Worm (Caenorhabditis elegans) whole organism, mixed stage, embryonic: ENCODE results near the gene ubh-3.

Experiments used
- bed-3 ChIP-seq: fragments of 200-800 bp; sonication (Bioruptor generic); optimal IDR thresholded peaks from 3 replicates; lab custom pipeline; 2018; ENCODE audit warnings: mild to moderate bottlenecking, missing genetic modification characterization, moderate library complexity, missing compliant biosample characterization
- blmp-1 ChIP-seq: fragments of 150-350 bp; optimal IDR thresholded peaks from 2 replicates; lab custom pipeline; 2014; ENCODE audit warnings: missing biosample characterization, missing genetic modification characterization
- ceh-39 ChIP-seq: fragments of 150-350 bp; optimal IDR thresholded peaks from 2 replicates; lab custom pipeline; 2014; ENCODE audit warnings: missing biosample characterization, missing genetic modification characterization
- ceh-43 ChIP-seq: fragments of 200-800 bp; sonication (Bioruptor generic); optimal IDR thresholded peaks from 2 replicates; lab custom pipeline; 2018; ENCODE audit warnings: mild to moderate bottlenecking, missing genetic modification characterization, moderate library complexity, missing compliant biosample characterization
- ceh-83 ChIP-seq: fragments of 200-800 bp; sonication (Bioruptor generic); optimal IDR thresholded peaks from 2 replicates; lab custom pipeline; 2018; ENCODE audit warnings: mild to moderate bottlenecking, missing genetic modification characterization, missing compliant biosample characterization
- ces-1 ChIP-seq: fragments of 150-350 bp; optimal IDR thresholded peaks from 2 replicates; lab custom pipeline; 2014; ENCODE audit warnings: missing biosample characterization, missing genetic modification reagents, missing genetic modification characterization
- cnd-1 ChIP-seq: fragments of 200-800 bp; sonication (Bioruptor generic); optimal IDR thresholded peaks from 2 replicates; lab custom pipeline; 2018; ENCODE audit warnings: mild to moderate bottlenecking, missing genetic modification characterization, missing compliant biosample characterization
- drap-1 ChIP-seq: fragments of 200-800 bp; sonication (Bioruptor generic); optimal IDR thresholded peaks from 3 replicates; lab custom pipeline; 2018; ENCODE audit warnings: mild to moderate bottlenecking, missing genetic modification characterization, missing compliant biosample characterization
- elt-1 ChIP-seq: sonication (generic microtip); optimal IDR thresholded peaks from 2 replicates; lab custom pipeline; 2017; ENCODE audit warnings: missing genetic modification characterization, mild to moderate bottlenecking, missing compliant biosample characterization, antibody characterized with exemption, moderate library complexity, borderline replicate concordance; ENCODE audit not compliant: insufficient read depth
- ham-2 ChIP-seq: fragments of 200-800 bp; sonication (Bioruptor generic); optimal IDR thresholded peaks from 2 replicates; lab custom pipeline; 2018; ENCODE audit warnings: mild to moderate bottlenecking, missing genetic modification characterization, missing compliant biosample characterization
- hlh-1 ChIP-seq: fragments of 150-350 bp; optimal IDR thresholded peaks from 2 replicates; lab custom pipeline; 2014; ENCODE audit warnings: missing biosample characterization, missing genetic modification reagents, missing genetic modification characterization
- lin-13 ChIP-seq: fragments of 150-350 bp; optimal IDR thresholded peaks from 2 replicates; lab custom pipeline; 2014; ENCODE audit warnings: missing biosample characterization, missing genetic modification characterization
- lin-32 ChIP-seq: fragments of 200-800 bp; sonication (Bioruptor generic); optimal IDR thresholded peaks from 2 replicates; lab custom pipeline; 2018; ENCODE audit warnings: mild to moderate bottlenecking, missing genetic modification characterization, missing compliant biosample characterization
- lsy-2 ChIP-seq: fragments of 150-350 bp; optimal IDR thresholded peaks from 2 replicates; lab custom pipeline; 2014; ENCODE audit warnings: missing biosample characterization, missing genetic modification characterization
- mep-1 ChIP-seq: fragments of 150-350 bp; optimal IDR thresholded peaks from 2 replicates; lab custom pipeline; 2017; ENCODE audit warnings: missing biosample characterization, missing genetic modification reagents, missing genetic modification characterization, inconsistent platforms
- mls-2 ChIP-seq: sonication (generic microtip); optimal IDR thresholded peaks from 2 replicates; lab custom pipeline; 2016; ENCODE audit warnings: mild to moderate bottlenecking, missing genetic modification characterization, moderate library complexity, missing compliant biosample characterization
- nhr-12 ChIP-seq: fragments of 150-350 bp; optimal IDR thresholded peaks from 2 replicates; lab custom pipeline; 2014; ENCODE audit warnings: missing biosample characterization, missing genetic modification characterization
- nhr-2 ChIP-seq: fragments of 150-350 bp; optimal IDR thresholded peaks from 2 replicates; lab custom pipeline; 2014; ENCODE audit warnings: missing biosample characterization, missing genetic modification characterization
- nhr-237 ChIP-seq: fragments of 150-350 bp; optimal IDR thresholded peaks from 2 replicates; lab custom pipeline; 2014; ENCODE audit warnings: missing biosample characterization, missing genetic modification characterization
- nhr-28 ChIP-seq: fragments of 150-350 bp; optimal IDR thresholded peaks from 2 replicates; lab custom pipeline; 2014; ENCODE audit warnings: missing biosample characterization, missing genetic modification characterization
- nhr-76 ChIP-seq: sonication (generic microtip); optimal IDR thresholded peaks from 2 replicates; lab custom pipeline; 2017; ENCODE audit warnings: missing biosample characterization, missing genetic modification characterization
- pha-4 ChIP-seq: fragments of 150-350 bp; optimal IDR thresholded peaks from 2 replicates; lab custom pipeline; 2018; ENCODE audit warnings: missing biosample characterization, missing genetic modification reagents, missing genetic modification characterization
- sem-2 ChIP-seq: fragments of 200-800 bp; sonication (Bioruptor generic); optimal IDR thresholded peaks from 2 replicates; lab custom pipeline; 2018; ENCODE audit warnings: mild to moderate bottlenecking, missing genetic modification characterization, missing compliant biosample characterization
- snpc-4 ChIP-seq: fragments of 150-350 bp; optimal IDR thresholded peaks from 2 replicates; lab custom pipeline; 2014; ENCODE audit warnings: missing biosample characterization, missing genetic modification characterization
- sptf-1 ChIP-seq: sonication (generic microtip); optimal IDR thresholded peaks from 2 replicates; lab custom pipeline; 2017; ENCODE audit warnings: mild to moderate bottlenecking, missing genetic modification characterization, moderate library complexity, missing compliant biosample characterization
- tbx-8 ChIP-seq: fragments of 200-800 bp; sonication (Bioruptor generic); optimal IDR thresholded peaks from 2 replicates; lab custom pipeline; 2018; ENCODE audit warnings: mild to moderate bottlenecking, missing genetic modification characterization, moderate library complexity, missing compliant biosample characterization
- unc-120 ChIP-seq: sonication (generic microtip); optimal IDR thresholded peaks from 2 replicates; lab custom pipeline; 2017; ENCODE audit warnings: missing genetic modification characterization, missing compliant biosample characterization; ENCODE audit not compliant: poor library complexity, severe bottlenecking
- unc-39 ChIP-seq: fragments of 150-350 bp; optimal IDR thresholded peaks from 2 replicates; lab custom pipeline; 2014; ENCODE audit warnings: missing biosample characterization, missing genetic modification characterization
- unc-62 ChIP-seq: fragments of 150-350 bp; optimal IDR thresholded peaks from 2 replicates; lab custom pipeline; 2014; ENCODE audit warnings: missing biosample characterization, missing genetic modification reagents, missing genetic modification characterization
- zip-8 ChIP-seq: fragments of 150-350 bp; optimal IDR thresholded peaks from 2 replicates; lab custom pipeline; 2014; ENCODE audit warnings: missing biosample characterization, missing genetic modification characterization
- ztf-11 ChIP-seq: fragments of 150-350 bp; optimal IDR thresholded peaks from 2 replicates; lab custom pipeline; 2014; ENCODE audit warnings: missing biosample characterization, missing genetic modification characterization

The ubh-3 gene

DNA sequence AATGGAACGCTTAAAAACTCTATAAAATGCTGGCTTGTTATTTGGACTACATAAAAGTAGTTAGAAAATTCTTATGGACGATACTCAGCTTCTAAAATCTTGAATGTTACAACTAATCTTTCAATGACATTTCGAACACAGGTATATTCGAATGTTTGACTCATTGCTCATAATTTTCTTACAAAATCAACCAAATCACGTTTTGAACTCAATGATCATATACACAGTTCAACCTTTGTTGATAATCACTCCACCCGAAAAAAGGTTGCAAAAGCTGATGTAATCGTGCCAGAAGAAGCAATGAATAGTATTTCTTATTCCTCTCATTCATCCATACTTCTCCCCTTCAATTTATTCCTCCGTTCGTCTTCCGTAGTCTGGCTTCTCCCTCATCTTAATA lies 40.5 kb upstream of the ubh-3 start, which contains the start of gene K04A8.20:
Gene K04A8.20 (plus strand): TSS at position 301 of the 400 bp plus-strand sequence.
- TF ChIP-seq ces-1 (GFP tag; lab: Kevin White, UChicago) (no peak), sptf-1 (tag; lab: Kevin White, UChicago) (no peak), ceh-83 (GFP tag; lab: Kevin White, UChicago) (no peak)

DNA sequence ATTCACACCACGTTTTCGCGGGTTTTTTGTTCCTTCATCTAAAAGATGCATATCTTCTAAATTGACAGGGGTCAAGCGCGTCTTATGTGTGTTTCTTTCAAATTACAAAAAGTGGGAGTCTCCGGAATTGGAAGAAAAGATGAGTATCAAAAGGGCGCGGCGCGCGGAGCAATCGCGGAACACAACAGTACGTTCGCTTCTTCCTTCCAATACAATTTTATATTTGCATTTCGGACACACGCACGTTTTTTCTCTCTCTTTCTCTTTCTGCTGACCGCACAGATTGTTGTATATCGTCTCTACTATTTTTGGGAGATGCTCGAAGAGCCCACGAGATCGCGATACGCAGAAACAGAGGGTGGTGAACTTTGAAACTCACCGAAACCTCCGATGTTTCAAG lies 39.7 kb upstream of the ubh-3 start:
- TF ChIP-seq zip-8 (tag; lab: Kevin White, UChicago) = peak; percentile 9
- no peak for TF ChIP-seq snpc-4 (tag; lab: Kevin White, UChicago)

DNA sequence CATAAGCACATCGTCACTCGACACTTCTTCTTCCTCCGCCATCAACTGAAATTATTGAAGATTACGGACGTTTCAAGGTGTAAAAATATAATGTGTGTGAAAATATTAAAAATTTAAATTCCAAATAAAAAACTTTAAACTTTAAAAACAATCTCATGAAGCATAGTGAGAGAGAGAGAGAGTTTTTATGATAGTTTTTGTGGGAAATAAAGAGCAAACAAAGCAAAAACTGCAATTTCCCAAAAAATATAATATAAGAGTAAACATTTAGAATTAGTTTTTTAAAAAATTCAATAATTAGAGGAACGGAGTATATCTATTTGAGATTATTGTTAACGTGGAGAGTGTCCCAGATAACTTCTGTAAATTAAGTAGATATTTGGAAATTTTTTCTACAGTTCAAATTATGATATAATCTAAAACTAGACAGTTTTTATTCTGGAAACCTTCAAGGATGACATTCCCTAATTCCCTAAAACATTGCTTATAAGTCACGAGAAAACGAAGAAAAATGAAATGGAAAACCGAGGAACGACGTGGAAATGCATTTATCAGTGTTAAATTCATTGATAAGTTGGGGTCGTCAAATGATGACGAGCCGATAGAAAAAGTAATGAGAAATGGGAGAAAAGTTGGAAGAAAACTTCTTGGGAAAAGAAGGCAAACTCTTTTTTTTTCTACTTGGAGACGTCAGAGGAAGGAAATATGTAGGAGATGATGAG lies 38.0 kb upstream of the ubh-3 start, which contains the start of gene dre-1:
Gene dre-1 (minus strand): TSS at position 51 of the 722 bp plus-strand sequence.
- TF ChIP-seq cnd-1 (tag; lab: Kevin White, UChicago) = no peak
- no peak for TF ChIP-seq hlh-1
- no peak for TF ChIP-seq elt-1
- no peak for TF ChIP-seq sptf-1 (tag; lab: Kevin White, UChicago)
- TF ChIP-seq unc-62 = no peak

DNA sequence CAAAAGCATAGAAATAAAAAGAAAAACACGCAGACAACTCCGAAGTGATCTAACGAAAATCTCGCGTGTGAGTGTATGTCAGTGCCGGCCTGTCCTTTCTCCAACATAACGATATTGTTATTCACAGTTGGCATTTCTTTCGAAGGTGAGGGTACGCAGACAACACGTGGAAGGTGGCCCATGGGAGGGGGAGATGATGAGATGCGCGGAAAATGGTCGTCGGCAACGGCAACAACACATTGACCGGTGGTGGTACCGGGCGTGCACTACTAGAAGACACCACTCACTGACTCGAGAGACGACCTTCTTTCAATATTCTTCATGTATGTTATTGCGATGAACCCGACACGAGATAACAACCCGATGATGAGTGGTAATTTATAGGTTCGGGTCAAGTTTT lies 36.4 kb upstream of the ubh-3 start:
- TF ChIP-seq unc-39 (tag; lab: Kevin White, UChicago) (no peak), nhr-2 (peak; percentile 95), tbx-8 (GFP tag; lab: Kevin White, UChicago) (no peak)
- TF ChIP-seq, all 35 proteins: peak for 1

DNA sequence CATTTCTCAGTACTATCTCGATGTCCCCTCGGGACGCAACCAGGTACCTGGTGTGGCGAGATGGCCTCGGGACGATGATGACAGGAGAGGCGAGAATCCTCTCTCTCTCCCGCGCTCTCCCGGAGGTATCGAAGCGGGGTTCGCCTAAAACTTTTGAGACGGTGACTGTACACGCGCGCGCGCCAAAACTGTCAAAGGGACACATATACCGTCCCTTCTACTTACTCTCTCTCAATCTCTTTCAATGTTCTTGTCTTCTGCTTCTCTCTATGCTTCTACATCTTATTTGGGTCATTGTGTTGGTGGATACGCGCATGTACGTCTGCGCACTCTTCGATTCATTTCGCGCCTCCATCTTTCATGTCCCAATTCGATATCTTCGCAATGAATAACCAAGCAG lies 33.3 kb upstream of the ubh-3 start:
- TF ChIP-seq sem-2 = no peak
- peak; percentile 48 for TF ChIP-seq cnd-1 (tag; lab: Kevin White, UChicago)
- no peak for TF ChIP-seq pha-4 (tag; lab: Kevin White, UChicago)
- TF ChIP-seq tbx-8 (GFP tag; lab: Kevin White, UChicago) = no peak
- TF ChIP-seq ztf-11 = no peak
- TF ChIP-seq bed-3 (GFP tag; lab: Kevin White, UChicago) = no peak
- peak; percentile 2 for TF ChIP-seq unc-120
- TF ChIP-seq drap-1 (GFP tag; lab: Kevin White, UChicago) = no peak
- peak; percentile 84 for TF ChIP-seq ham-2 (GFP tag; lab: Kevin White, UChicago)

DNA sequence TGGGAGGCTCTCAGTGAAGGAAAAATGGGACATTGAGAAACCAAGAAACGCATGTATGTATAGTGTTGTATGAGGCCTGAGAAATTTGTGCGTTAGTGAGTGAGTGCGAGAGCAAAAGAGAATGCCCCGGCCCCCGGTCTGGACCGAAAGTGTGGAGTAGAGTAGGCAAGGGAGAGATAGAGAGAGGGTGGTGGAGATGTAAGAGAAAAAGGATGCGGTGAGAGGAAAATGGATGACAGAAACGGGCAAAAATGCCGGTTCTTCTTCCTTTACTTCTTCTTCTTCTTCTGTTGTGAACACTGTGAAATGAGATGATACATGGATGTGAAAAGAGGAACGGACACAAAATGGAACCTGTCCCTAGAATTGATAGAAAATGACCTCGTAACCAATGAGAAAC lies 29.7 kb upstream of the ubh-3 start:
- TF ChIP-seq cnd-1 (tag; lab: Kevin White, UChicago) (no peak), sptf-1 (tag; lab: Kevin White, UChicago) (peak; percentile 44), unc-120 (peak; percentile 12)
- TF ChIP-seq, all 35 proteins: peak for 2

DNA sequence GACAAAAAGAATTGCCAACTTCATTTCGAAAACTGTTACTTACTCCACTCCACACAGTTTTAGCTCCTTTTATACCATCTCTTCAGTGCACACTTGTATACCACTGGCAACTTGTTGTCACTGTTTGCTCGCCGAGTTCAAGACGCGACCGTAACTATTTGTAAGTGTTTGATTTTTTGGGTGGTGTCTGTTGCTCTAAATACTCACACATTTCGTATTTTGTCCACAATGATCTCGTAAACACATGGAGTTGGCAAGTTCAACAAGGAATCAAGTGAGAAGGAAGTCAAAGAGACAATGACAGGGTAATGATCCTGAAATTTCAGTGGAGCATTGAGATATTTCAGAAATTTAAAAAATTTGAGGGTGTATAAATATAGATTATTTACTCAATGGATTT lies 24.4 kb upstream of the ubh-3 start, which contains the start of gene hpo-26:
Gene hpo-26 (minus strand): TSS at position 31 of the 400 bp plus-strand sequence.
- no peak for TF ChIP-seq unc-39 (tag; lab: Kevin White, UChicago)
- no peak for TF ChIP-seq unc-120
- no peak for TF ChIP-seq mls-2 (tag; lab: Kevin White, UChicago)
- no peak for TF ChIP-seq tbx-8 (GFP tag; lab: Kevin White, UChicago)
- TF ChIP-seq lsy-2 (tag; lab: Kevin White, UChicago) = no peak
- TF ChIP-seq ceh-83 (GFP tag; lab: Kevin White, UChicago) = no peak
- TF ChIP-seq nhr-76 = no peak
- TF ChIP-seq ceh-43 (GFP tag; lab: Kevin White, UChicago) = no peak
- TF ChIP-seq, all 35 proteins: peak for 0

DNA sequence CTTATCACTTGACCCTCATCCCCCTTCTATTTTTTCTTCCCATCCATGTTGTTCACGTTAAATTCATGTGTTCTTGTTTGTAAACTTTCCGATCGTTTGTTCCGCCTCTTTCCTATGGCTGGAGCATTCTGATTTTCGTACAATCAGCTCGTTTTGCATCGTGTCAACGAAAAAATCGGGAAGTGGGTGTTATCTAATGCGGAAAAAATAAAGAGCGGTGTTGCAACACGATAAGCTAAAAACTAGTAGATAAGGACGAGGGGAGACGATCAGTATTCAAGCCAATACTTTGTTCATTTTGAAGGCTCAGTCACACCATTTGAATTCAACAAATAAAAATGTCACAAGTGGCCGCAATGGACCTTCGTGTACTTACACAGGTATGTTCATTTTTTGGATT lies 16.2 kb upstream of the ubh-3 start, which contains the start of gene acs-1:
Gene acs-1 (plus strand): TSS at position 233 of the 400 bp plus-strand sequence.
- TF ChIP-seq lsy-2 (tag; lab: Kevin White, UChicago) (no peak), nhr-237 (tag; lab: Kevin White, UChicago) (no peak), ceh-39 (tag; lab: Kevin White, UChicago) (no peak), blmp-1 (no peak), nhr-12 (no peak), sem-2 (no peak), tbx-8 (GFP tag; lab: Kevin White, UChicago) (no peak), cnd-1 (tag; lab: Kevin White, UChicago) (no peak), lin-32 (GFP tag; lab: Kevin White, UChicago) (no peak), ces-1 (GFP tag; lab: Kevin White, UChicago) (no peak), snpc-4 (tag; lab: Kevin White, UChicago) (no peak), unc-39 (tag; lab: Kevin White, UChicago) (no peak), lin-13 (tag; lab: Kevin White, UChicago) (no peak), mep-1 (tag; lab: Kevin White, UChicago) (no peak), nhr-28 (tag; lab: Kevin White, UChicago) (no peak), bed-3 (GFP tag; lab: Kevin White, UChicago) (no peak), pha-4 (tag; lab: Kevin White, UChicago) (no peak), mls-2 (tag; lab: Kevin White, UChicago) (no peak), unc-62 (no peak), nhr-76 (no peak)
